Fruit fly (Drosophila melanogaster) whole organism, embryonic: ENCODE data around the gene Muc14A.

ENCODE experiments used
- Ada2b ChIP-seq: fragments of 200-800 bp; sonication (Bioruptor generic); IDR thresholded peaks from 2 replicates; pipeline ENCODE4 v1.3.6; 2022; ENCODE audit warnings: missing biosample characterization, missing genetic modification characterization
- Atf6 ChIP-seq: fragments of 200-800 bp; sonication (Bioruptor generic); IDR thresholded peaks from 2 replicates; pipeline ENCODE4 v1.3.6; 2022; ENCODE audit warnings: missing biosample characterization, missing genetic modification characterization
- Bgb ChIP-seq: fragments of 200-800 bp; sonication (Bioruptor generic); IDR thresholded peaks from 2 replicates; pipeline ENCODE4 v1.3.6; 2022; ENCODE audit warnings: missing biosample characterization, missing genetic modification characterization; ENCODE audit not compliant: partially characterized antibody
- CG11504 ChIP-seq: fragments of 200-800 bp; sonication (Bioruptor generic); optimal IDR thresholded peaks from 3 replicates; lab custom pipeline; 2019; ENCODE audit warnings: missing biosample characterization, mild to moderate bottlenecking, missing genetic modification characterization, moderate library complexity
- CG13424 ChIP-seq: fragments of 200-800 bp; sonication (Bioruptor generic); optimal IDR thresholded peaks from 2 replicates; lab custom pipeline; 2019; ENCODE audit warnings: missing biosample characterization, mild to moderate bottlenecking, missing genetic modification characterization, moderate library complexity
- CG17612 ChIP-seq: fragments of 200-800 bp; sonication (Bioruptor generic); IDR thresholded peaks from 2 replicates; pipeline ENCODE4 v1.3.6; 2022; ENCODE audit warnings: missing biosample characterization, missing genetic modification characterization
- CG17802 ChIP-seq: fragments of 200-800 bp; sonication (Bioruptor generic); optimal IDR thresholded peaks from 2 replicates; lab custom pipeline; 2018; ENCODE audit warnings: missing biosample characterization, mild to moderate bottlenecking, missing genetic modification characterization, moderate library complexity
- CG2120 ChIP-seq: fragments of 200-800 bp; sonication (Bioruptor generic); optimal IDR thresholded peaks from 3 replicates; lab custom pipeline; 2016; ENCODE audit warnings: missing biosample characterization, missing genetic modification characterization
- CG2875 ChIP-seq: fragments of 200-800 bp; sonication (Bioruptor generic); optimal IDR thresholded peaks from 2 replicates; lab custom pipeline; 2017; ENCODE audit warnings: missing biosample characterization, mild to moderate bottlenecking, missing genetic modification characterization, missing genetic modification reagents
- CG31365 ChIP-seq: fragments of 200-800 bp; sonication (Bioruptor generic); optimal IDR thresholded peaks from 2 replicates; lab custom pipeline; 2018; ENCODE audit warnings: missing biosample characterization, mild to moderate bottlenecking, missing genetic modification characterization
- CG42726 ChIP-seq: fragments of 200-800 bp; sonication (Bioruptor generic); IDR thresholded peaks from 2 replicates; pipeline ENCODE4 v1.3.6; 2022; ENCODE audit warnings: missing biosample characterization, missing genetic modification characterization; ENCODE audit not compliant: partially characterized antibody
- CG4617 ChIP-seq: fragments of 200-800 bp; sonication (Bioruptor generic); optimal IDR thresholded peaks from 3 replicates; lab custom pipeline; 2016; ENCODE audit warnings: missing biosample characterization, missing genetic modification characterization, borderline replicate concordance
- CG5953 ChIP-seq: fragments of 200-800 bp; sonication (Bioruptor generic); IDR thresholded peaks from 2 replicates; pipeline ENCODE4 v1.3.6; 2022; ENCODE audit warnings: missing biosample characterization, missing genetic modification characterization
- CG8359 ChIP-seq: fragments of 200-800 bp; sonication (Bioruptor generic); optimal IDR thresholded peaks from 2 replicates; lab custom pipeline; 2017; ENCODE audit warnings: missing biosample characterization, mild to moderate bottlenecking, missing genetic modification characterization, borderline replicate concordance
- D19A ChIP-seq: fragments of 200-800 bp; optimal IDR thresholded peaks from 3 replicates; lab custom pipeline; 2019; ENCODE audit warnings: missing biosample characterization, mild to moderate bottlenecking, missing genetic modification characterization, moderate library complexity
- Dad ChIP-seq: fragments of 200-800 bp; sonication (Bioruptor generic); optimal IDR thresholded peaks from 3 replicates; lab custom pipeline; 2016; ENCODE audit warnings: missing biosample characterization, missing genetic modification characterization
- Deaf1 ChIP-seq: fragments of 200-800 bp; optimal IDR thresholded peaks from 3 replicates; lab custom pipeline; 2019; ENCODE audit warnings: missing biosample characterization, mild to moderate bottlenecking, missing genetic modification characterization, moderate library complexity
- ERR ChIP-seq: fragments of 200-800 bp; sonication (Bioruptor generic); optimal IDR thresholded peaks from 2 replicates; lab custom pipeline; 2016; ENCODE audit warnings: missing biosample characterization, missing genetic modification characterization
- Ets65A ChIP-seq: fragments of 200-800 bp; sonication (Bioruptor generic); peaks from one replicate; lab custom pipeline; 2016; ENCODE audit warnings: missing biosample characterization, missing genetic modification characterization
- Jarid2 ChIP-seq: fragments of 200-800 bp; sonication (Bioruptor generic); optimal IDR thresholded peaks from 3 replicates; lab custom pipeline; 2017; ENCODE audit warnings: mild to moderate bottlenecking, missing biosample characterization, missing genetic modification reagents, missing genetic modification characterization
- MESR4 ChIP-seq: fragments of 200-800 bp; sonication (Bioruptor generic); optimal IDR thresholded peaks from 2 replicates; lab custom pipeline; 2018; ENCODE audit warnings: missing biosample characterization, mild to moderate bottlenecking, missing genetic modification characterization, moderate library complexity
- Med ChIP-seq: fragments of 200-800 bp; sonication (Bioruptor generic); peaks from one replicate; lab custom pipeline; 2016; ENCODE audit warnings: missing biosample characterization, missing genetic modification characterization, mild to moderate bottlenecking, inconsistent platforms, moderate library complexity
- PHDP ChIP-seq: fragments of 200-800 bp; sonication (Bioruptor generic); optimal IDR thresholded peaks from 3 replicates; lab custom pipeline; 2018; ENCODE audit warnings: missing biosample characterization, mild to moderate bottlenecking, missing genetic modification characterization, moderate library complexity
- Pdp1 ChIP-seq, 2 experiments: fragments of 200-800 bp; sonication (Bioruptor generic); optimal IDR thresholded peaks; 3 replicates each; lab custom pipeline; 2016; ENCODE audit warnings: missing biosample characterization in 2 of 2, missing genetic modification characterization in 2 of 2, mild to moderate bottlenecking in 1 of 2, moderate library complexity in 1 of 2
- Sox100B ChIP-seq: fragments of 200-800 bp; sonication (Bioruptor generic); optimal IDR thresholded peaks from 3 replicates; lab custom pipeline; 2018; ENCODE audit warnings: missing biosample characterization, mild to moderate bottlenecking, missing genetic modification characterization
- Sry-β ChIP-seq: fragments of 200-800 bp; sonication (Bioruptor generic); optimal IDR thresholded peaks from 2 replicates; lab custom pipeline; 2018; ENCODE audit warnings: missing biosample characterization, mild to moderate bottlenecking, missing genetic modification characterization, moderate library complexity
- Xrp1 ChIP-seq: fragments of 200-800 bp; sonication (Bioruptor generic); IDR thresholded peaks from 2 replicates; pipeline ENCODE4 v1.3.6; 2022; ENCODE audit warnings: missing biosample characterization, missing genetic modification characterization
- abd-A ChIP-seq: fragments of 200-800 bp; sonication (Bioruptor generic); optimal IDR thresholded peaks from 3 replicates; lab custom pipeline; 2019; ENCODE audit warnings: missing biosample characterization, mild to moderate bottlenecking, missing genetic modification characterization, moderate library complexity
- ara ChIP-seq: fragments of 200-800 bp; sonication (Bioruptor generic); IDR thresholded peaks from 2 replicates; pipeline ENCODE4 v1.3.6; 2022; ENCODE audit warnings: missing biosample characterization, missing genetic modification characterization
- bowl ChIP-seq: fragments of 200-800 bp; sonication (Bioruptor generic); IDR thresholded peaks from 2 replicates; pipeline ENCODE4 v1.3.6; 2022; ENCODE audit warnings: missing biosample characterization, missing genetic modification characterization
- bsh ChIP-seq, 2 experiments: fragments of 200-800 bp; sonication (Bioruptor generic); optimal IDR thresholded peaks; 2 replicates each; lab custom pipeline; 2017 to 2018; ENCODE audit warnings: mild to moderate bottlenecking in 2 of 2, missing biosample characterization in 2 of 2, missing genetic modification characterization in 2 of 2, moderate library complexity in 1 of 2
- cad ChIP-seq: fragments of >200 bp; optimal IDR thresholded peaks from 2 replicates; lab custom pipeline; 2017; ENCODE audit warnings: missing biosample characterization, missing genetic modification characterization
- cg ChIP-seq: fragments of 200-800 bp; sonication (Bioruptor generic); optimal IDR thresholded peaks from 3 replicates; lab custom pipeline; 2019; ENCODE audit warnings: missing biosample characterization, mild to moderate bottlenecking, missing genetic modification characterization, moderate library complexity
- chinmo ChIP-seq: fragments of 200-800 bp; sonication (Bioruptor generic); IDR thresholded peaks from 4 replicates; pipeline ENCODE4 v1.3.6; 2022; ENCODE audit warnings: missing biosample characterization, missing genetic modification characterization; ENCODE audit not compliant: partially characterized antibody
- crp ChIP-seq, 2 experiments: fragments of 200-800 bp; sonication (Bioruptor generic); optimal IDR thresholded peaks; 2 replicates in 1 of 2; 3 replicates in 1 of 2; lab custom pipeline; 2017; ENCODE audit warnings: missing biosample characterization in 2 of 2, missing genetic modification characterization in 2 of 2, mild to moderate bottlenecking in 1 of 2, moderate library complexity in 1 of 2
- eve ChIP-seq, 2 experiments: fragments of >200 bp; optimal IDR thresholded peaks; 2 replicates each; lab custom pipeline; 2017; ENCODE audit warnings: missing biosample characterization in 2 of 2, missing genetic modification characterization in 2 of 2
- gem ChIP-seq: fragments of 200-800 bp; sonication (Bioruptor generic); optimal IDR thresholded peaks from 2 replicates; lab custom pipeline; 2019; ENCODE audit warnings: missing biosample characterization, mild to moderate bottlenecking, missing genetic modification characterization, moderate library complexity
- nerfin-1 ChIP-seq: fragments of 200-800 bp; sonication (Bioruptor generic); optimal IDR thresholded peaks from 3 replicates; lab custom pipeline; 2019; ENCODE audit warnings: missing biosample characterization, mild to moderate bottlenecking, missing genetic modification characterization, moderate library complexity
- pan ChIP-seq, 4 experiments: fragments of >200 bp in 3 of 4; fragments of 200-800 bp in 1 of 4; sonication (Bioruptor generic) in 1 of 4; optimal IDR thresholded peaks in 3 of 4; IDR thresholded peaks in 1 of 4; 2 replicates each; pipeline versions ENCODE4 v1.3.6 to Lab custom; 2017 to 2022; ENCODE audit warnings: missing biosample characterization in 2 of 4, missing genetic modification characterization in 2 of 4, mixed read lengths in 1 of 4
- row ChIP-seq: fragments of 200-800 bp; sonication (Bioruptor generic); IDR thresholded peaks from 3 replicates; pipeline ENCODE4 v1.3.6; 2022; ENCODE audit warnings: missing biosample characterization, missing genetic modification characterization
- sens ChIP-seq: fragments of 200-800 bp; sonication (Bioruptor generic); peaks from one replicate; lab custom pipeline; 2016; ENCODE audit warnings: missing biosample characterization, missing genetic modification characterization
- sim ChIP-seq: fragments of 200-800 bp; sonication (Bioruptor generic); IDR thresholded peaks from 2 replicates; pipeline ENCODE4 v1.3.6; 2022; ENCODE audit warnings: missing biosample characterization, missing genetic modification characterization
- sqz ChIP-seq: fragments of 200-800 bp; sonication (Bioruptor generic); optimal IDR thresholded peaks from 3 replicates; lab custom pipeline; 2018; ENCODE audit warnings: missing biosample characterization, mild to moderate bottlenecking, missing genetic modification characterization
- tin ChIP-seq: fragments of 200-800 bp; sonication (Bioruptor generic); optimal IDR thresholded peaks from 3 replicates; lab custom pipeline; 2016; ENCODE audit warnings: missing biosample characterization, missing genetic modification characterization
- tll ChIP-seq, 2 experiments: fragments of 200-800 bp in 1 of 2; fragments of >200 bp in 1 of 2; sonication (Bioruptor generic) in 1 of 2; optimal IDR thresholded peaks; 2 replicates each; lab custom pipeline; 2017 to 2019; ENCODE audit warnings: missing biosample characterization in 2 of 2, missing genetic modification characterization in 2 of 2, mild to moderate bottlenecking in 1 of 2, moderate library complexity in 1 of 2

Gene Muc14A

DNA sequence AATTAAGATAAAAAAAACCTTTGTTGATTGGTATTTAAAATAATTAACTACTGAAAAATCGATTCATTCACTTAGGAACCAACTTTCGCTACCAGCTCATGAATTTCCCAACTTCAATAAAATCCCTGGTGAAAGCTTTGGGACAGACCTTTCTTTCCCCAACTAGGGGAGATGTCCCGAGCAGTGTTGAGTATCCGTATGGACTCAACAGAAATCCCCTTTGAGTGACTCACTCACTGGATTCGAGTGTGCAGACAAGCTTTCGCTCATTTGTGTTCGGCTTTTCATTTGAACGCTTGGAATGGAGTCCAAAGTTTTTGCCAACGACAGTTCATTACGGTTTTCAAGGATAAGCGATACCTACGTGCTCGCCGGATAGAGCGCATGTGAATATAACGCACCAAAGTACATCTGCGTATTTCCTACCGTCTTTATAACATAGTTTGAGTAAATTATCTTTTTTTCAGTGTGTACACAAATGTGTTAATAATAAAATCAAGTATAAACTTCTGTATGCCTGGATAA is 54.6 kb downstream of the Muc14A start, which contains the start of gene dpr18 (continued):
- TF ChIP-seq Jarid2 (GFP tag; lab: Kevin White, UChicago), result peak; percentile 44
- TF ChIP-seq Ada2b (GFP tag; lab: Robert Waterston, UW), result no peak
- TF ChIP-seq pan (optimal IDR thresholded peaks at IDR 0.05; lab: Kevin White, UChicago), result no peak
- TF ChIP-seq pan (GFP tag; optimal IDR thresholded peaks at IDR 0.05 in 1 of 2, IDR thresholded peaks at IDR 0.05 in 1 of 2), result no peak
- no peak for TF ChIP-seq Atf6 (GFP tag; lab: Robert Waterston, UW)
- no peak for TF ChIP-seq CG8359 (GFP tag; lab: Kevin White, UChicago)
- TF ChIP-seq Deaf1, result peak; percentile 85
- TF ChIP-seq CG17802, result no peak
- TF ChIP-seq bowl, result no peak
- TF ChIP-seq abd-A, result peak; percentile 10
- no peak for TF ChIP-seq CG4617 (GFP tag; lab: Kevin White, UChicago)
- TF ChIP-seq CG31365 (tag; lab: Kevin White, UChicago), result no peak
- no peak for TF ChIP-seq CG17612
- no peak for TF ChIP-seq Sox100B (GFP tag; lab: Kevin White, UChicago)
- no peak for TF ChIP-seq bsh (GFP tag; optimal IDR thresholded peaks at IDR 0.05; lab: Kevin White, UChicago)
- no peak for TF ChIP-seq Xrp1 (GFP tag; lab: Robert Waterston, UW)

DNA sequence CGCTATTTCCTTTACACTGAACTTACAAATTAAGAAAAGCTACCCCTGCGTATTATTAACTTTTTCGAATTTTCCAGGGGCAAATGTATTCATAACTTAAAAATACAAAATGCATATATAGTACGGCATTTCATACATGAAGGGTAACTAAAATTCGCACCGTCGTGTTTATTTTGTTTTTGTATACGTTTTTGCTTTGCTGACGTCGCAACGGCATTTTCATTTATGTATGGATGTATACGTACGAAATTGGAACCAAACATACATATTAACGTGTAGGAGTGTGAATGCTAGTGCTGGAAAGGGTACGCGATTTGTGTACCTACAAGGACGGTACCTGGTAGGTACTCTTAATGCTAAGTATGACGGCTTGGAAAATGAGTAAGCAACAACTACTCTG is 63.3 kb downstream of the Muc14A start:
- TF ChIP-seq PHDP (tag; lab: Kevin White, UChicago) (peak; percentile 22), D19A (tag; lab: Kevin White, UChicago) (peak; percentile 42), sens (GFP tag; lab: Kevin White, UChicago) (peak; percentile 37), Ets65A (GFP tag; lab: Kevin White, UChicago) (peak; percentile 21), tin (no peak), chinmo (GFP tag; lab: Robert Waterston, UW) (no peak), sqz (GFP tag; lab: Kevin White, UChicago) (no peak), gem (tag; lab: Kevin White, UChicago) (peak; percentile 9), cg (peak; percentile 16), CG2120 (GFP tag; lab: Kevin White, UChicago) (peak; percentile 12), Med (GFP tag; lab: Kevin White, UChicago) (peak; percentile 23), eve (GFP tag; optimal IDR thresholded peaks at IDR 0.05; lab: Kevin White, UChicago) (peak in 1 of 2 experiments; percentile 19)
- TF ChIP-seq, all 482 proteins: peak for 9

DNA sequence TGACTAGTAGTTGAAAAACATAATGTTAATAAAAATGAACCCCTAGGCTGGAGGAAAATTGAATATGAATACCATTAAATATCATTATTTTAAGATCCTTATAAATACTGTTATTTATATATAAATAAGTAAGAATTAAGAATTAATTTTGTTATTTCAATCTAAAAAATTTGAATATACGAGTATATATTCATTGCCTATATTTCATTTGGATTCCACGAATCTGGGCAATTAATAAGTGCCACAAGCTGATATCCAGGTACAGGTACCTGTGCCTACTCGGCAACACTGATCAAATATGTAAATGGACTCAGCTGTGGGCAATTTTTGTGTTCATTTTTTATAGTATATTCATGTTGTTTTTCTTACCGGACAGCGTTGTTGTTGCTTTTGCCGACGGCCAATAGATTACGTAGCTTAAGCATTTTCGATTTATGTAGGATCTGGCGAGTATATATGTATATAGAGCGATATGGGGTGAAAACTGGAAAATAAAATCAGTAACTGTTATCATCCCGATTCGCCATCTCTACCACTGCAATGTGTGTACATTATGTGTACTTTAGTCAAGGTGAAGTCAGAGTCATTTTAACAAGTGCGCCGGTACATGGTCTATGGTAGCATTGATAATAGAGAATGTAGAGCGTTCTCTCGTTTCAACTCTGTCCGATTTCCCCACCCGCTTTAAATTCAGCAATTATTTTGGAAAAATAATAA is 63.9 kb downstream of the Muc14A start:
- peak in 1 of 2 experiments; percentile 57 for TF ChIP-seq Pdp1 (GFP tag; optimal IDR thresholded peaks at IDR 0.05; lab: Kevin White, UChicago)
- TF ChIP-seq crp (GFP tag; optimal IDR thresholded peaks at IDR 0.05; lab: Kevin White, UChicago), result peak in 1 of 2 experiments; percentile 27
- TF ChIP-seq nerfin-1 (tag; lab: Kevin White, UChicago), result no peak
- TF ChIP-seq Sry-β, result peak; percentile 78
- no peak for TF ChIP-seq CG11504 (tag; lab: Kevin White, UChicago)
- no peak for TF ChIP-seq Jarid2 (GFP tag; lab: Kevin White, UChicago)
- TF ChIP-seq row (GFP tag; lab: Robert Waterston, UW), result peak; percentile 55; the same call in 1 of the 3 replicates
- no peak for TF ChIP-seq sim
- TF ChIP-seq cad (GFP tag; lab: Kevin White, UChicago), result no peak
- peak in 1 of 2 experiments; percentile 58 for TF ChIP-seq eve (GFP tag; optimal IDR thresholded peaks at IDR 0.05; lab: Kevin White, UChicago)
- peak in 1 of 2 experiments; percentile 64 for TF ChIP-seq tll (GFP tag; optimal IDR thresholded peaks at IDR 0.05; lab: Kevin White, UChicago)
- TF ChIP-seq Med (GFP tag; lab: Kevin White, UChicago), result peak; percentile 3
- no peak for TF ChIP-seq CG2875 (GFP tag; lab: Kevin White, UChicago)
- no peak for TF ChIP-seq Bgb (GFP tag; lab: Robert Waterston, UW)
- TF ChIP-seq CG13424 (tag; lab: Kevin White, UChicago), result no peak
- no peak for TF ChIP-seq Dad (GFP tag; lab: Kevin White, UChicago)
- TF ChIP-seq ara, result no peak
- peak; percentile 29 for TF ChIP-seq MESR4 (GFP tag; lab: Kevin White, UChicago)
- TF ChIP-seq ERR, result peak; percentile 49
- no peak for TF ChIP-seq CG42726
- no peak for TF ChIP-seq CG5953
